Worm (Caenorhabditis elegans) whole organism, young adult: Measurements from ENCODE around the gene lec-7.

Experiments used
- F23B12.7 ChIP-seq: sonication (generic microtip); optimal IDR thresholded peaks from 2 replicates; lab custom pipeline; 2017; ENCODE audit warnings: missing genetic modification characterization, mild to moderate bottlenecking, missing compliant biosample characterization, antibody characterized with exemption, moderate library complexity; ENCODE audit not compliant: insufficient read depth
- Y53F4B.3 ChIP-seq: fragments of 200-800 bp; sonication (Bioruptor generic); IDR thresholded peaks from 2 replicates; pipeline ENCODE4 v1.3.6; 2022; ENCODE audit warnings: missing genetic modification reagents, missing genetic modification characterization, missing compliant biosample characterization
- ama-1 ChIP-seq, 3 experiments: fragments of 150-350 bp in 1 of 3; sonication (generic microtip) in 2 of 3; optimal IDR thresholded peaks; 2 replicates each; lab custom pipeline; 2014 to 2018; ENCODE audit warnings: missing biosample characterization in 2 of 3, missing genetic modification characterization in 2 of 3, missing genetic modification reagents in 2 of 3
- ccch-3 ChIP-seq: fragments of 200-800 bp; sonication (Bioruptor generic); optimal IDR thresholded peaks from 2 replicates; lab custom pipeline; 2018; ENCODE audit warnings: mild to moderate bottlenecking, missing genetic modification characterization, missing compliant biosample characterization
- dpl-1 ChIP-seq: fragments of 150-350 bp; optimal IDR thresholded peaks from 2 replicates; lab custom pipeline; 2014; ENCODE audit warnings: missing biosample characterization, missing genetic modification reagents, missing genetic modification characterization
- ekl-4 ChIP-seq: fragments of 200-800 bp; sonication (Bioruptor generic); IDR thresholded peaks from 2 replicates; pipeline ENCODE4 v1.3.6; 2022; ENCODE audit warnings: missing genetic modification reagents, missing genetic modification characterization, missing compliant biosample characterization
- gei-17 ChIP-seq: fragments of 200-800 bp; sonication (Bioruptor generic); optimal IDR thresholded peaks from 2 replicates; lab custom pipeline; 2018; ENCODE audit warnings: mild to moderate bottlenecking, missing genetic modification characterization, missing compliant biosample characterization
- hmg-1.2 ChIP-seq: fragments of 200-800 bp; sonication (Bioruptor generic); IDR thresholded peaks from 2 replicates; pipeline ENCODE4 v1.3.6; 2022; ENCODE audit warnings: missing genetic modification reagents, missing genetic modification characterization, missing compliant biosample characterization
- let-526 ChIP-seq: fragments of 200-800 bp; sonication (Bioruptor generic); IDR thresholded peaks from 2 replicates; pipeline ENCODE4 v1.3.6; 2022; ENCODE audit warnings: missing genetic modification reagents, missing genetic modification characterization, missing compliant biosample characterization
- mcd-1 ChIP-seq: fragments of 200-800 bp; sonication (Bioruptor generic); IDR thresholded peaks from 2 replicates; pipeline ENCODE4 v1.3.6; 2022; ENCODE audit warnings: missing genetic modification reagents, missing genetic modification characterization, missing compliant biosample characterization
- mel-28 ChIP-seq: sonication (generic microtip); optimal IDR thresholded peaks from 2 replicates; lab custom pipeline; 2016; ENCODE audit warnings: borderline replicate concordance, mild to moderate bottlenecking, missing genetic modification characterization, missing compliant biosample characterization
- nhr-120 ChIP-seq: fragments of 200-800 bp; sonication (Bioruptor generic); IDR thresholded peaks from 2 replicates; pipeline ENCODE4 v1.3.6; 2022; ENCODE audit warnings: missing genetic modification characterization, missing compliant biosample characterization
- snpc-4 ChIP-seq, 5 experiments: fragments of 150-350 bp in 1 of 5; sonication (generic microtip) in 4 of 5; optimal IDR thresholded peaks; 2 replicates each; lab custom pipeline; 2014 to 2018; ENCODE audit warnings: missing genetic modification characterization in 5 of 5, missing biosample characterization in 3 of 5, antibody characterized with exemption in 2 of 5, mild to moderate bottlenecking in 2 of 5, missing compliant biosample characterization in 2 of 5, missing genotype in 2 of 5, moderate library complexity in 2 of 5, missing genetic modification reagents in 1 of 5
- unc-62 ChIP-seq: fragments of 150-350 bp; optimal IDR thresholded peaks from 2 replicates; lab custom pipeline; 2014; ENCODE audit warnings: missing biosample characterization, missing genetic modification reagents, missing genetic modification characterization

- TF ChIP-seq snpc-4 (GFP tag; optimal IDR thresholded peaks at IDR 0.05; lab: Kevin White, UChicago), result no peak
- TF ChIP-seq snpc-4 (tag; optimal IDR thresholded peaks at IDR 0.05; lab: Kevin White, UChicago), result no peak
- TF ChIP-seq nhr-120 (GFP tag; lab: Robert Waterston, UW), result no peak
- TF ChIP-seq mcd-1, result no peak
- no peak for TF ChIP-seq ama-1 (optimal IDR thresholded peaks at IDR 0.05; lab: Kevin White, UChicago)
- TF ChIP-seq ama-1 (GFP tag; optimal IDR thresholded peaks at IDR 0.05; lab: Kevin White, UChicago), result no peak
- no peak for TF ChIP-seq ccch-3 (GFP tag; lab: Kevin White, UChicago)
- no peak for TF ChIP-seq hmg-1.2 (GFP tag; lab: Robert Waterston, UW)
- no peak for TF ChIP-seq dpl-1 (GFP tag; lab: Kevin White, UChicago)
- no peak for TF ChIP-seq ekl-4 (GFP tag; lab: Robert Waterston, UW)
- no peak for TF ChIP-seq gei-17 (GFP tag; lab: Kevin White, UChicago)
- no peak for TF ChIP-seq mel-28 (tag; lab: Kevin White, UChicago)
- no peak for TF ChIP-seq F23B12.7 (tag; lab: Kevin White, UChicago)
- TF ChIP-seq let-526 (GFP tag; lab: Robert Waterston, UW), result no peak
- no peak for TF ChIP-seq Y53F4B.3 (GFP tag; lab: Robert Waterston, UW)
- TF ChIP-seq unc-62 (GFP tag; lab: Kevin White, UChicago), result no peak
These were observed 4.8 kb downstream of the lec-7 start, which contains the start of gene R07B1.11 for ce11 chrX:9856618-9857017.
